Fruit fly (Drosophila melanogaster) whole organism: ENCODE data around the gene CG3546.

ENCODE experiments used
- CG8478 ChIP-seq: fragments of >200 bp; optimal IDR thresholded peaks from 2 replicates; lab custom pipeline; 2018; ENCODE audit warnings: inconsistent platforms
- Dll ChIP-seq: fragments of >200 bp; optimal IDR thresholded peaks from 2 replicates; lab custom pipeline; 2017
- EcR ChIP-seq, 2 experiments: fragments of >200 bp; optimal IDR thresholded peaks; 2 replicates each; lab custom pipeline; 2017; ENCODE audit warnings: missing biosample characterization in 2 of 2, missing genetic modification characterization in 2 of 2, missing genetic modification reagents in 2 of 2
- pan ChIP-seq: fragments of >200 bp; optimal IDR thresholded peaks from 2 replicates; lab custom pipeline; 2017
- psq ChIP-seq: fragments of >200 bp; optimal IDR thresholded peaks from 2 replicates; lab custom pipeline; 2017
- usp ChIP-seq: fragments of >200 bp; optimal IDR thresholded peaks from 2 replicates; lab custom pipeline; 2017; ENCODE audit warnings: missing biosample characterization, missing genetic modification characterization, mixed read lengths

The CG3546 gene

DNA sequence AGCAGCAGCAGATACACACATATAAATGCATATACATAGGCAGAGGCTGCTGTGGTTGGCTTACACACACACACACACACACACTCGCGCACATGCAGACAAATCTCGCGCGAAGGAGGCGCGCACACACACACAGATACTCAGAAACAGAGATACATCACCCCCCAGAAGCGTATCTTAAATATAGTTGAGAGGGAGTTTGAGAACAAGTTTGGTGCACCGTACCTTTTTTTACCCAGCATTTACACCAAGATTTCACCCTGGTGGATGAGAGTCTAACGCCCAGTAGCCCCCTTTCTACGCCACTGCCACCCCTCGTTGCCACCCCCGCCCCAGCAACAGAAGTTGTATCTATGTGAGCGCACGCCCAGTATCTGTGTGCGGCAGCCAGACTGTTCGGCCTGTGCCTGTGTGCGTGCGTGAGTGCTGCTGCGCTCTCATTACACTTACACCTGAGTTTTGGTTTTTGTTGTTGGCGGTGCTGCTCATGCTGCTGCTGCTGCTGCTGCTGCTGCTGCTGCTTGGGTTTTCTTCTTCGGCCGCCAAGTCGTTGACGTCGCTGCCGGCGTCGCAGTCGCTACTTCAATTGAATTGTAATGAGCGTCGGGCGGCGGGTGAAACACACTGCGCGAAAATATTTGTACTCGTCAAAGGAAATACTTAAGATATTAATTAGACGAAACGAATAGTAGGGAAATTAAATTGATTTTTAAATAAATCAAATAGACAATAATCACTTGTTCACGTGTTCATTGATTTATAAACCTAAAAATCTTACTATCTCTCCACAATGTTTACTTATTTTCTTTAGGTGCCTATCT is 32.3 kb downstream of the CG3546 start:
- TF ChIP-seq CG8478 (lab: Kevin White, UChicago) (peak; percentile 35), psq (lab: Kevin White, UChicago) (no peak)

DNA sequence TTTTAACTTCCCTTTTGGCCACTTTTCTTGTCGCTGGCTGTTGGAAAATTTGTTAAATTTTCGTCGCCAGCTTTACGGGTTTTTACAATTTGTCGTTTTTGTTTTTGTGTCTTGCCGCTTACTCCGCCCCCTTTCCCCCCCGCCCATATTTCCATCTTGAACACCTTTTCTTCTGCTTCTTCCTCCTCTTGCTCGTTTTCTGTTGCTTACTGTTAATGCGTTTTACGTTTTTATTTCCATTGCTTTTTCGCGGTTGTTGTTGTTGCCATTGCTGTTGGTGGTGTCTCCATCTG is 32.8 kb downstream of the CG3546 start:
- TF ChIP-seq EcR (GFP tag; optimal IDR thresholded peaks at IDR 0.05; lab: Kevin White, UChicago) (no peak), pan (no peak), CG8478 (lab: Kevin White, UChicago) (no peak), psq (lab: Kevin White, UChicago) (no peak)

DNA sequence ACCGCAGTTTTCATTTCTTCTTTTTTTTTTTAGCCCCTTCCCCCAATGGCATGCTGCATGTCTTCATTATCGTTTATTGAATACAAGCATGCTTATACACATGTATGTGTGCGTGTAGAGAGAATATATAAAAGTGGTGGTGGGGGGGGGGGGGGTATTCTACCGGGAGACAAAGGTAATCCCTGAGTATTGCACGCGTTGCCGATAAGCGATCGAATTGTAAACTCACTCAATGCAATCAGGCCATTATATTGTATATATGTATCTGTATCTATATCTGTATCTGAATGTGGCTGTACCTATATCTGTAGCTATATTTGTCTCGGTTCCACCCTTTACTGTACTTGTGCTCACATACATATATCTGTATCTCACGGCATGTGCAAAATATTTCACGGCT is 34.4 kb downstream of the CG3546 start:
- no peak for TF ChIP-seq psq (lab: Kevin White, UChicago)
- no peak for TF ChIP-seq CG8478 (lab: Kevin White, UChicago)
- TF ChIP-seq EcR (GFP tag; optimal IDR thresholded peaks at IDR 0.05; lab: Kevin White, UChicago) = no peak
- TF ChIP-seq Dll (lab: Kevin White, UChicago) = no peak
- no peak for TF ChIP-seq pan
- no peak for TF ChIP-seq usp (GFP tag; lab: Kevin White, UChicago)

DNA sequence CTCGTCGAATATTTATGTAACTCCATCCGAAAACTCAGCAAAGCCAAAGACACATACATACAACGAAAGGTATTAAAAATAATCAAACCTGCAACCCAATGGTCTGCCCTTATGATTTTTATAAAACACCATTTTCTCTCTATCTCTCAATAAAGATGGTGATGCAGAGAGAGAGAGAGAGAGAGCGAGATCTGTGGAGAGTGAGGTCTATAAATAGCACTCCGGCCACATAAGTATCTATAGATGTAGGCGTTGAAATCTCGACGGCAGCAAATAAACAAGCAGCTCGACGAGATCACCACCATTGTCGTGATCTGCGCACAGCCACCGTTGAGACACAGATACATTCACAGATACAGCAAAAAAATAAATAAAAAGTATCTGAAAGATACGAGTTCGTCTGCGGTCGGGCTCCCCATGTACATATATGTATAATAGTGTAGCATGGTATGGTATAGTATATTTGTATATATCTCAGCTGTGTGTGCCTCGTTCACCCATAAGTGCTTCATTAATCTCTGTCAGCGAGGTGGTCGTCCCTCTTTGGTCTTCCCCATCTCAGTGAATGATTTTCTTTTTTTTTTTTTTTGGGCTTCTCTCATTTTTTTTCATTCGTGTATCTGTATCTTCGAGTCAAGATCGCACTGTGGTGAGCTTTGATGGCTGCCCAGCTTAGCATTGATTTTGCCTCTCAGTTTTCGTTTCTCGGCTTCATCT is 38.8 kb downstream of the CG3546 start:
- TF ChIP-seq EcR (GFP tag; optimal IDR thresholded peaks at IDR 0.05; lab: Kevin White, UChicago) (no peak), Dll (lab: Kevin White, UChicago) (no peak), pan (no peak), usp (GFP tag; lab: Kevin White, UChicago) (no peak), psq (lab: Kevin White, UChicago) (no peak), CG8478 (lab: Kevin White, UChicago) (no peak)

DNA sequence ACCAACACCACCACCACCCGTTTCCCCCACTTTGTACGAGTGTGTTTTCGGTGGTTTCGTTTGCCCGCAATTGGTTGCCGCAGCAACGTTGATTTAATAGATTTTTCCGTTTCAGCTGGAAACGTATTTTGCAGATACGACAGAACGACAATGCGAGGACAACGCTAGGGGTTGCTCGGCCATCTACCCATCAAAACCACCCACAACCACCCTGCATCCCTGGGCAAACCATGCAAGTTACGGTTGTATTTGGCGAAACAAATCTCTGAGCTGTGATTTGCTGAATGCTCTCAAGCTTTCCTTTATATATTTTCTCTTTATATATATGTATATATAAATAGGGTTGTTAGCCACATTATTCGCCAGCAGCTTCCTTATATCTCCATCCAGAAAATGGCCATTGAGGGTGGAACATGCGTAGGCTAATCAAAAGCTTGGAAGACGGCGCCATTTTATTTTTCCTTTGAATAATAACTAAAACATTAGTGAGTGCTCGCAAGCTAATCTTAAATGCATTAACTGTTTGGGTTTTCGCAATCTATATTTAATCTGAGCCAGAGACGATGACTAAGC is 42.1 kb downstream of the CG3546 start:
- no peak for TF ChIP-seq pan
- TF ChIP-seq CG8478 (lab: Kevin White, UChicago) = no peak
- TF ChIP-seq Dll (lab: Kevin White, UChicago) = no peak
- TF ChIP-seq psq (lab: Kevin White, UChicago) = no peak
- TF ChIP-seq EcR (GFP tag; optimal IDR thresholded peaks at IDR 0.05; lab: Kevin White, UChicago) = no peak
- TF ChIP-seq usp (GFP tag; lab: Kevin White, UChicago) = no peak

DNA sequence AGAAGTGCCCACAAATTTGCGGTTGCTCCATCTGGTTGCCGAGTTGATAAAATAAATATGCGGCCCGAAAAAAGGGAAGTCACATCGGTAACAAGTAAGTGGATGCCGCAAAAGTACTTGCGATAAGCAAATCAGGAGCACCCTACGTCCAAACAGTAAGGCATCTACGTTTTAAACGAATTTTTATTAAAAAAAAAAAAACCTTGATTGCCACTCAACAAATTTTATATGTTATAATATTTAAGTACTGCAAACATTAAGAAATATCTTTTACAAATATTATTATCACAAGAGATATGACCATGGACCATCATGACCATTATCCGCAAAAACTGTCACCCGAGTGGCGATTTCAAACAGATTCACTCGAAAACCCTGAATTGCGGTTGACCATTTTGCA is 46.2 kb downstream of the CG3546 start:
- TF ChIP-seq psq (lab: Kevin White, UChicago) = no peak
- TF ChIP-seq EcR (GFP tag; optimal IDR thresholded peaks at IDR 0.05; lab: Kevin White, UChicago) = no peak
- TF ChIP-seq usp (GFP tag; lab: Kevin White, UChicago) = no peak
- TF ChIP-seq Dll (lab: Kevin White, UChicago) = no peak
- TF ChIP-seq CG8478 (lab: Kevin White, UChicago) = no peak
- no peak for TF ChIP-seq pan

DNA sequence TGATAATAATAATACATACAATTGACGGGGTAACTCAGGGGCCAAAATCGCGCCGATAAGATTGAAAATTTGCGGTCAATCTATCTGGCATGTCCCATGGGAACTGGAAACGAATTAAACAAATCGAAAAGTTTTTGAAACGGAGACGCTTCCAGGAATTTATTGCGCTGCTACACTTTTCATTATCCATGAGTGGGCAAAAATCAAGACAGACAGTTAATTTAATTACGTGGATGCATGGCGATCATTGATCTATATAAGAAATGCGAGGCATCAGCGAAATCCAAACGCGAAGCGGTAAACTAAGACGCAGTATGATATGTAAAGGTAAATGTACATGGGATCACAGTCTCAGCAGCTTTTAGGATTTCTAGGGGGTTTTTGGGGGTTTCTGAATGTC is 46.7 kb downstream of the CG3546 start:
- TF ChIP-seq pan (no peak), Dll (lab: Kevin White, UChicago) (no peak), usp (GFP tag; lab: Kevin White, UChicago) (no peak), EcR (GFP tag; optimal IDR thresholded peaks at IDR 0.05; lab: Kevin White, UChicago) (no peak), CG8478 (lab: Kevin White, UChicago) (no peak), psq (lab: Kevin White, UChicago) (no peak)

DNA sequence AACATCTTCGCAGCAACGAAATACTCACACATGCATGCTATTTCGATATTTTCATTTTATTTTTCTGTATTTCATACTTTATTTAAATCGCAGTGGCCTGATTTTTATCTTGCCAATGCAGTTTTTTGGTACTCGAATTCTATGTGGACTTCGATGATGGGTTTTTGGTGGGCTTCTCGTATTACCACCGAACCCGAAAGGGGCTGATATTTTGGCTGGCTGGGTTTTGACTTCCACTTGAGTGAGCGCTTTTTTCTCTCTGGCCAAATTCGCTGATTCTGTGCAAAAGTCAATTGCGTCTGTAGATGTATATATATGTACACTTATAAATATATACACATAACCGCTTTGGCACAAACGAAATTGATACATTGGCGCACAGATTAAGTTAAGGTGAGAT is 47.4 kb downstream of the CG3546 start:
- no peak for TF ChIP-seq EcR (GFP tag; optimal IDR thresholded peaks at IDR 0.05; lab: Kevin White, UChicago)
- TF ChIP-seq Dll (lab: Kevin White, UChicago) = no peak
- TF ChIP-seq psq (lab: Kevin White, UChicago) = no peak
- no peak for TF ChIP-seq pan
- no peak for TF ChIP-seq CG8478 (lab: Kevin White, UChicago)
- no peak for TF ChIP-seq usp (GFP tag; lab: Kevin White, UChicago)

DNA sequence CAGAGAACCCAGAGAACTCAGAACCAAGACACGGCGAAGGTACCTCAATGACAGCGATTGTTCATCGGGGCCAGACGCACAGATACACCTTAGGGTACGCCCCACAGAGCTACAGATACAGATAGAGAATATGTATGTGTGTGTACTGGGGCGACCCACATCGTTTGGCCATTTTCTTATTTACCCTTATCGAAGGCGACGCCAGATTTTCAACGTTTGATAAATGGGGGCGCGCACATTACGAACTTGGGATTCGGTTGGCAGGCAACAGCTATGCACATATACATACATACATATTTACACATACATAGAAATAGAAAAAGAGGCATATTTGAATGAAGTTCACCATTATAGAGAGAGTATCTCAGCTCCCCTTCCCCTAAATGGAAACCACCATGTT is 48.6 kb downstream of the CG3546 start:
- TF ChIP-seq EcR (GFP tag; optimal IDR thresholded peaks at IDR 0.05; lab: Kevin White, UChicago) (no peak), Dll (lab: Kevin White, UChicago) (no peak), psq (lab: Kevin White, UChicago) (no peak), usp (GFP tag; lab: Kevin White, UChicago) (no peak), pan (no peak), CG8478 (lab: Kevin White, UChicago) (no peak)

DNA sequence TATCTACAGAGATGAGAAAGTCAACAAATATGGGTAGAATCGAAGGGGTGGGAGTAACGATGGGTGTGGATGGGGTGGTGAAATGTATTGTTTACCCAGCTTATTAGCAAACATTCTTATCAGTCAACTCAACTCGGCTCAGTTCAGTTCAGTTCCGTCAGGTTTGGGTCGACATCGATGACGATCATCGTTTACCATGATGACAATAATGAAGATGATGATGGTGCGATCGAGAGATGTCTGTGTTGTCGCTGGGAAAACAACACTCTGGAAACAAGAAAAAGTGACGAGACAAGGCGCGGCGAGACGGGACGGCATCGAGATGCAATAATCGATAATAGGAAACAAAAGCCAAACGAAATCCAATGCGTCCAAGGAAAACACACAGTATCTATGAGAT is 51.9 kb downstream of the CG3546 start:
- no peak for TF ChIP-seq EcR (GFP tag; optimal IDR thresholded peaks at IDR 0.05; lab: Kevin White, UChicago)
- TF ChIP-seq usp (GFP tag; lab: Kevin White, UChicago) = no peak
- no peak for TF ChIP-seq Dll (lab: Kevin White, UChicago)
- no peak for TF ChIP-seq pan
- no peak for TF ChIP-seq CG8478 (lab: Kevin White, UChicago)
- TF ChIP-seq psq (lab: Kevin White, UChicago) = no peak
